Fruit fly (Drosophila melanogaster): Measurements from ENCODE around the gene CG42526.

- TF ChIP-seq Ets98B (GFP tag; IDR thresholded peaks at IDR 0.05) (no peak), EcR (GFP tag; optimal IDR thresholded peaks at IDR 0.05) (no peak), CG10348 (GFP tag; IDR thresholded peaks at IDR 0.05) (no peak), Pif1B (GFP tag; optimal IDR thresholded peaks at IDR 0.05) (no peak), CG34367 (tag; optimal IDR thresholded peaks at IDR 0.05) (no peak), Snoo (tag; optimal IDR thresholded peaks at IDR 0.05) (no peak), CG8159 (tag; optimal IDR thresholded peaks at IDR 0.05) (no peak), CG13204 (GFP tag; optimal IDR thresholded peaks at IDR 0.05) (no peak), CG17806 (tag; optimal IDR thresholded peaks at IDR 0.05) (no peak), gl (tag; optimal IDR thresholded peaks at IDR 0.05) (no peak)
Observed at dm6 chr3L:9467267-9467666, 32.1 kb upstream of the CG42526 start.

Data from whole organism, pupa.